Worm (Caenorhabditis elegans) whole organism, young adult: ENCODE measurements around the gene Y43E12A.2.

Experiments used
- B0019.2 ChIP-seq: fragments of 200-800 bp; sonication (Bioruptor generic); conservative IDR thresholded peaks from 2 replicates; pipeline ENCODE4 v1.3.6; 2022; ENCODE audit warnings: missing genetic modification reagents, missing genetic modification characterization, missing compliant biosample characterization
- B0035.1 ChIP-seq: sonication (generic microtip); optimal IDR thresholded peaks from 2 replicates; lab custom pipeline; 2016; ENCODE audit warnings: missing genetic modification characterization, mild to moderate bottlenecking, missing compliant biosample characterization, missing genotype, missing genetic modification reagents
- B0336.3 ChIP-seq: fragments of 200-800 bp; sonication (Bioruptor generic); IDR thresholded peaks from 2 replicates; pipeline ENCODE4 v1.3.6; 2022; ENCODE audit warnings: missing genetic modification characterization, missing compliant biosample characterization
- F10E7.11 ChIP-seq: sonication (generic microtip); optimal IDR thresholded peaks from 2 replicates; lab custom pipeline; 2017; ENCODE audit warnings: mild to moderate bottlenecking, missing genetic modification characterization, moderate library complexity, missing compliant biosample characterization
- F23B12.7 ChIP-seq: sonication (generic microtip); optimal IDR thresholded peaks from 2 replicates; lab custom pipeline; 2017; ENCODE audit warnings: missing genetic modification characterization, mild to moderate bottlenecking, missing compliant biosample characterization, antibody characterized with exemption, moderate library complexity; ENCODE audit not compliant: insufficient read depth
- F37B4.10 ChIP-seq: fragments of 200-800 bp; sonication (Bioruptor generic); IDR thresholded peaks from 2 replicates; pipeline ENCODE4 v1.3.6; 2022; ENCODE audit warnings: missing genetic modification characterization, missing compliant biosample characterization
- F49E8.2 ChIP-seq: sonication (generic microtip); optimal IDR thresholded peaks from 3 replicates; lab custom pipeline; 2017; ENCODE audit warnings: missing genetic modification characterization, mild to moderate bottlenecking, missing compliant biosample characterization, antibody characterized with exemption, moderate library complexity; ENCODE audit not compliant: insufficient read depth
- F55B11.4 ChIP-seq: sonication (generic microtip); optimal IDR thresholded peaks from 2 replicates; lab custom pipeline; 2016; ENCODE audit warnings: missing compliant biosample characterization, missing genetic modification characterization, borderline replicate concordance; ENCODE audit not compliant: insufficient read depth
- F57C9.4 ChIP-seq: sonication (generic microtip); optimal IDR thresholded peaks from 2 replicates; lab custom pipeline; 2017; ENCODE audit warnings: mild to moderate bottlenecking, missing genetic modification characterization, missing compliant biosample characterization
- K12H6.12 ChIP-seq: fragments of 200-800 bp; sonication (Bioruptor generic); optimal IDR thresholded peaks from 2 replicates; lab custom pipeline; 2018; ENCODE audit warnings: mild to moderate bottlenecking, missing genetic modification characterization, missing compliant biosample characterization
- akir-1 ChIP-seq: fragments of 200-800 bp; sonication (Bioruptor generic); optimal IDR thresholded peaks from 2 replicates; lab custom pipeline; 2018; ENCODE audit warnings: mild to moderate bottlenecking, missing genetic modification characterization, moderate library complexity, missing compliant biosample characterization
- ama-1 ChIP-seq, 3 experiments: fragments of 150-350 bp in 1 of 3; sonication (generic microtip) in 2 of 3; optimal IDR thresholded peaks; 2 replicates each; lab custom pipeline; 2014 to 2018; ENCODE audit warnings: missing biosample characterization in 2 of 3, missing genetic modification characterization in 2 of 3, missing genetic modification reagents in 2 of 3
- aptf-3 ChIP-seq: fragments of 200-800 bp; sonication (Bioruptor generic); IDR thresholded peaks from 2 replicates; pipeline ENCODE4 v1.3.6; 2022; ENCODE audit warnings: missing genetic modification characterization, missing compliant biosample characterization
- attf-6 ChIP-seq: fragments of 200-800 bp; sonication (Bioruptor generic); IDR thresholded peaks from 2 replicates; pipeline ENCODE4 v1.3.6; 2022; ENCODE audit warnings: missing genetic modification reagents, missing genetic modification characterization, missing compliant biosample characterization
- cebp-2 ChIP-seq: fragments of 200-800 bp; sonication (Bioruptor generic); IDR thresholded peaks from 2 replicates; pipeline ENCODE4 v1.3.6; 2022; ENCODE audit warnings: missing genetic modification characterization, missing compliant biosample characterization
- ceh-91 ChIP-seq: fragments of 200-800 bp; sonication (Bioruptor generic); IDR thresholded peaks from 2 replicates; pipeline ENCODE4 v1.3.6; 2022; ENCODE audit warnings: missing genetic modification reagents, missing genetic modification characterization, missing compliant biosample characterization
- dpff-1 ChIP-seq: sonication (generic microtip); optimal IDR thresholded peaks from 2 replicates; lab custom pipeline; 2017; ENCODE audit warnings: mild to moderate bottlenecking, missing genetic modification characterization, missing compliant biosample characterization
- efl-1 ChIP-seq: fragments of 150-350 bp; optimal IDR thresholded peaks from 2 replicates; lab custom pipeline; 2014; ENCODE audit warnings: missing biosample characterization, missing genetic modification reagents, missing genetic modification characterization
- egl-44 ChIP-seq: fragments of 200-800 bp; sonication (Bioruptor generic); IDR thresholded peaks from 2 replicates; pipeline ENCODE4 v1.3.6; 2022; ENCODE audit warnings: missing genetic modification reagents, missing genetic modification characterization, missing compliant biosample characterization
- egrh-3 ChIP-seq: fragments of 200-800 bp; sonication (Bioruptor generic); IDR thresholded peaks from 2 replicates; pipeline ENCODE4 v1.3.6; 2022; ENCODE audit warnings: missing genetic modification reagents, missing genetic modification characterization, missing compliant biosample characterization
- hmg-1.2 ChIP-seq: fragments of 200-800 bp; sonication (Bioruptor generic); IDR thresholded peaks from 2 replicates; pipeline ENCODE4 v1.3.6; 2022; ENCODE audit warnings: missing genetic modification reagents, missing genetic modification characterization, missing compliant biosample characterization
- hrde-1 ChIP-seq: sonication (generic microtip); optimal IDR thresholded peaks from 2 replicates; lab custom pipeline; 2016; ENCODE audit warnings: missing genetic modification characterization, mild to moderate bottlenecking, missing compliant biosample characterization, moderate library complexity, missing genotype, missing genetic modification reagents, borderline replicate concordance
- hsf-1 ChIP-seq: fragments of 200-800 bp; sonication (Bioruptor generic); IDR thresholded peaks from 2 replicates; pipeline ENCODE4 v1.3.6; 2022; ENCODE audit warnings: missing genetic modification reagents, missing genetic modification characterization, missing compliant biosample characterization
- lag-1 ChIP-seq: fragments of 200-800 bp; sonication (Bioruptor generic); IDR thresholded peaks from 2 replicates; pipeline ENCODE4 v1.3.6; 2022; ENCODE audit warnings: missing genetic modification reagents, missing genetic modification characterization, missing compliant biosample characterization
- let-526 ChIP-seq: fragments of 200-800 bp; sonication (Bioruptor generic); IDR thresholded peaks from 2 replicates; pipeline ENCODE4 v1.3.6; 2022; ENCODE audit warnings: missing genetic modification reagents, missing genetic modification characterization, missing compliant biosample characterization
- let-607 ChIP-seq, 2 experiments: fragments of 200-800 bp in 1 of 2; sonication (Bioruptor generic) in 1 of 2; sonication (generic microtip) in 1 of 2; optimal IDR thresholded peaks; 2 replicates each; lab custom pipeline; 2016 to 2018; ENCODE audit warnings: mild to moderate bottlenecking in 2 of 2, missing compliant biosample characterization in 2 of 2, missing genetic modification characterization in 2 of 2, moderate library complexity in 2 of 2, missing genotype in 1 of 2
- lin-26 ChIP-seq: fragments of 200-800 bp; sonication (Bioruptor generic); IDR thresholded peaks from 2 replicates; pipeline ENCODE4 v1.3.6; 2022; ENCODE audit warnings: missing genetic modification reagents, missing genetic modification characterization, missing compliant biosample characterization
- lir-1 ChIP-seq: fragments of 200-800 bp; sonication (Bioruptor generic); conservative IDR thresholded peaks from 2 replicates; pipeline ENCODE4 v1.3.6; 2022; ENCODE audit warnings: missing genetic modification reagents, missing genetic modification characterization, missing compliant biosample characterization
- lsy-27 ChIP-seq: sonication (generic microtip); optimal IDR thresholded peaks from 2 replicates; lab custom pipeline; 2017; ENCODE audit warnings: missing genetic modification characterization, mild to moderate bottlenecking, missing compliant biosample characterization, antibody characterized with exemption, missing genotype, borderline replicate concordance; ENCODE audit not compliant: insufficient read depth
- madf-3 ChIP-seq: fragments of 200-800 bp; sonication (Bioruptor generic); IDR thresholded peaks from 2 replicates; pipeline ENCODE4 v1.3.6; 2022; ENCODE audit warnings: missing genetic modification reagents, missing genetic modification characterization, missing compliant biosample characterization
- madf-8 ChIP-seq: fragments of 200-800 bp; sonication (Bioruptor generic); conservative IDR thresholded peaks from 2 replicates; pipeline ENCODE4 v1.3.6; 2022; ENCODE audit warnings: missing genetic modification reagents, missing genetic modification characterization, missing compliant biosample characterization
- mes-4 ChIP-seq: sonication (generic microtip); optimal IDR thresholded peaks from 2 replicates; lab custom pipeline; 2016; ENCODE audit warnings: missing genotype, missing genetic modification characterization, missing compliant biosample characterization
- nhr-179 ChIP-seq: sonication (generic microtip); optimal IDR thresholded peaks from 2 replicates; lab custom pipeline; 2016; ENCODE audit warnings: mild to moderate bottlenecking, missing genetic modification characterization, missing compliant biosample characterization
- nhr-90 ChIP-seq: sonication (generic microtip); optimal IDR thresholded peaks from 2 replicates; lab custom pipeline; 2016; ENCODE audit warnings: missing genotype, mild to moderate bottlenecking, missing genetic modification characterization, missing compliant biosample characterization
- pbrm-1 ChIP-seq: fragments of 200-800 bp; sonication (Bioruptor generic); IDR thresholded peaks from 2 replicates; pipeline ENCODE4 v1.3.6; 2022; ENCODE audit warnings: missing genetic modification reagents, missing genetic modification characterization, missing compliant biosample characterization
- rcor-1 ChIP-seq: fragments of 200-800 bp; sonication (Bioruptor generic); IDR thresholded peaks from 2 replicates; pipeline ENCODE4 v1.3.6; 2022; ENCODE audit warnings: missing genetic modification reagents, missing genetic modification characterization, missing compliant biosample characterization
- repo-1 ChIP-seq: sonication (generic microtip); optimal IDR thresholded peaks from 2 replicates; lab custom pipeline; 2017; ENCODE audit warnings: mild to moderate bottlenecking, missing genetic modification characterization, missing compliant biosample characterization
- rpc-1 ChIP-seq, 2 experiments: fragments of 150-350 bp in 1 of 2; sonication (generic microtip) in 1 of 2; optimal IDR thresholded peaks; 2 replicates each; lab custom pipeline; 2014 to 2018; ENCODE audit warnings: missing biosample characterization in 1 of 2, missing genetic modification characterization in 1 of 2, missing genetic modification reagents in 1 of 2, missing genotype in 1 of 2
- sdz-38 ChIP-seq: sonication (generic microtip); optimal IDR thresholded peaks from 2 replicates; lab custom pipeline; 2016; ENCODE audit warnings: missing genotype, missing genetic modification characterization, missing compliant biosample characterization
- snpc-1.1 ChIP-seq: sonication (generic microtip); optimal IDR thresholded peaks from 2 replicates; lab custom pipeline; 2017; ENCODE audit warnings: missing genetic modification characterization, mild to moderate bottlenecking, missing compliant biosample characterization, antibody characterized with exemption, moderate library complexity, missing genotype, missing genetic modification reagents; ENCODE audit not compliant: insufficient read depth
- sptf-2 ChIP-seq: fragments of 200-800 bp; sonication (Bioruptor generic); optimal IDR thresholded peaks from 2 replicates; lab custom pipeline; 2018; ENCODE audit warnings: mild to moderate bottlenecking, missing genetic modification characterization, missing compliant biosample characterization
- tlf-1 ChIP-seq: fragments of 200-800 bp; sonication (Bioruptor generic); optimal IDR thresholded peaks from 2 replicates; lab custom pipeline; 2018; ENCODE audit warnings: mild to moderate bottlenecking, missing genetic modification characterization, missing compliant biosample characterization
- unc-62 ChIP-seq: fragments of 150-350 bp; optimal IDR thresholded peaks from 2 replicates; lab custom pipeline; 2014; ENCODE audit warnings: missing biosample characterization, missing genetic modification reagents, missing genetic modification characterization
- ztf-25 ChIP-seq: fragments of 200-800 bp; sonication (Bioruptor generic); IDR thresholded peaks from 2 replicates; pipeline ENCODE4 v1.3.6; 2022; ENCODE audit warnings: missing genetic modification reagents, missing genetic modification characterization, missing compliant biosample characterization
- ztf-26 ChIP-seq: sonication (generic microtip); optimal IDR thresholded peaks from 2 replicates; lab custom pipeline; 2017; ENCODE audit warnings: missing genetic modification characterization, missing compliant biosample characterization
- ztf-3 ChIP-seq: fragments of 200-800 bp; sonication (Bioruptor generic); optimal IDR thresholded peaks from 2 replicates; lab custom pipeline; 2018; ENCODE audit warnings: mild to moderate bottlenecking, missing genetic modification characterization, missing compliant biosample characterization
- ztf-6 ChIP-seq: fragments of 200-800 bp; sonication (Bioruptor generic); IDR thresholded peaks from 2 replicates; pipeline ENCODE4 v1.3.6; 2022; ENCODE audit warnings: missing genetic modification reagents, missing genetic modification characterization, missing compliant biosample characterization

Gene Y43E12A.2

DNA sequence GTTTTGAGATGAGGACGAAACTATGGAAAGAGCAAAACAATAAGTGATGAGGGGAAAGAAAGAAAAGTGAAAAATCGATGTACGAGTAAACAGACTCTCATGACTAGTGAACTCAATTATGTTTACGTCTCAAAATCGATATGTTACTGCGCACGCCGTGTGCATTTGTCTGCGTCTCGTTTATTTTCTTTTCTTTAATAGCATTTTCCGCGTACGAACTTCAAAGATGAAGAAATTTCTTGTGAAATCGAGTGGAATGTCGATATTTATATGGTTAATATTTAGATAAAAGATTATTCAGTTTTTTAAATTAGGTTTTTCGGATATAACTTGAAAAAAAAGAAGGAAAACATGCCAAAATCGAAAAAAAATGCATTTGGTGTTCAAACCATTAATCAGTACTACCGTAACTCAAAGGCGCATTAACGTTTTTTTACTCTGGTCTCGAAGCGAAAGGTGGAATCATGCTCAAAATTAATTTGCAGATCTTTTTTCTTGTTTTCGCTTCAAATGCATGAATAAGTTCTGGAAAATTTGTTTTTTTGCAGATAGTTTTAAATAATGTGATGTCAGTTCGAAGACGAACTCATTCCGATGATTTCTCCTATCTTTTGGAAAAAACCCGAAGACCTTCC, 44.8 kb upstream of the Y43E12A.2 start, which contains the start of gene fic-1 (continued):
- TF ChIP-seq unc-62 (GFP tag; lab: Kevin White, UChicago) (peak; percentile 48), nhr-90 (tag; lab: Kevin White, UChicago) (no peak), dpff-1 (no peak), hrde-1 (tag; lab: Kevin White, UChicago) (no peak), repo-1 (no peak), lag-1 (GFP tag; lab: Robert Waterston, UW) (no peak), ceh-91 (no peak), pbrm-1 (GFP tag; lab: Robert Waterston, UW) (no peak; the same call in 1 of the 2 replicates), ama-1 (optimal IDR thresholded peaks at IDR 0.05; lab: Kevin White, UChicago) (no peak), ama-1 (GFP tag; optimal IDR thresholded peaks at IDR 0.05; lab: Kevin White, UChicago) (no peak), ztf-26 (tag; lab: Kevin White, UChicago) (no peak), lsy-27 (no peak), F10E7.11 (no peak), snpc-1.1 (no peak), egrh-3 (no peak), let-526 (GFP tag; lab: Robert Waterston, UW) (no peak), sptf-2 (GFP tag; lab: Kevin White, UChicago) (no peak), B0336.3 (GFP tag; lab: Robert Waterston, UW) (no peak), lin-26 (GFP tag; lab: Robert Waterston, UW) (no peak), F23B12.7 (tag; lab: Kevin White, UChicago) (peak; percentile 21), aptf-3 (GFP tag; lab: Robert Waterston, UW) (no peak), F55B11.4 (tag; lab: Kevin White, UChicago) (no peak), rpc-1 (optimal IDR thresholded peaks at IDR 0.05; lab: Kevin White, UChicago) (no peak), rpc-1 (tag; optimal IDR thresholded peaks at IDR 0.05; lab: Kevin White, UChicago) (no peak), ztf-3 (GFP tag; lab: Kevin White, UChicago) (no peak), ztf-25 (GFP tag; lab: Robert Waterston, UW) (no peak), F49E8.2 (tag; lab: Kevin White, UChicago) (no peak), B0035.1 (tag; lab: Kevin White, UChicago) (no peak), let-607 (tag; optimal IDR thresholded peaks at IDR 0.05; lab: Kevin White, UChicago) (no peak), rcor-1 (GFP tag; lab: Robert Waterston, UW) (peak; percentile 30; the same call in 1 of the 2 replicates), F37B4.10 (GFP tag; lab: Robert Waterston, UW) (no peak), B0019.2 (GFP tag; lab: Robert Waterston, UW) (no peak), lir-1 (GFP tag; lab: Robert Waterston, UW) (no peak), mes-4 (tag; lab: Kevin White, UChicago) (no peak), egl-44 (no peak), attf-6 (GFP tag; lab: Robert Waterston, UW) (no peak), F57C9.4 (no peak), cebp-2 (no peak), akir-1 (GFP tag; lab: Kevin White, UChicago) (no peak), tlf-1 (GFP tag; lab: Kevin White, UChicago) (no peak), hsf-1 (no peak), nhr-179 (tag; lab: Kevin White, UChicago) (no peak), hmg-1.2 (peak; percentile 50; the same call in 1 of the 2 replicates), madf-8 (peak; percentile 61), efl-1 (no peak), sdz-38 (tag; lab: Kevin White, UChicago) (no peak), ztf-6 (GFP tag; lab: Robert Waterston, UW) (no peak), madf-3 (GFP tag; lab: Robert Waterston, UW) (no peak), K12H6.12 (tag; lab: Kevin White, UChicago) (peak; percentile 49)
